Fruit fly (Drosophila melanogaster) whole organism, embryonic: ENCODE measurements around the gene CG14882.
A peak's percentile ranks its signal among the peaks of the same experiment; 100 is the strongest.

Experiments used
- CG1024 ChIP-seq: fragments of 200-800 bp; sonication (Bioruptor generic); IDR thresholded peaks from 2 replicates; pipeline ENCODE4 v1.3.6; 2022; ENCODE audit warnings: missing biosample characterization, missing genetic modification characterization
- CG10274 ChIP-seq: fragments of 200-800 bp; sonication (Bioruptor generic); optimal IDR thresholded peaks from 3 replicates; lab custom pipeline; 2017; ENCODE audit warnings: missing biosample characterization, mild to moderate bottlenecking, missing genetic modification characterization
- CG1233 ChIP-seq: fragments of 200-800 bp; sonication (Bioruptor generic); optimal IDR thresholded peaks from 4 replicates; lab custom pipeline; 2018; ENCODE audit warnings: missing biosample characterization, mild to moderate bottlenecking, missing genetic modification characterization
- CG12769 ChIP-seq: fragments of 200-800 bp; sonication (Bioruptor generic); optimal IDR thresholded peaks from 2 replicates; lab custom pipeline; 2019; ENCODE audit warnings: missing biosample characterization, mild to moderate bottlenecking, missing genetic modification characterization, moderate library complexity
- CG14441 ChIP-seq: fragments of 200-800 bp; sonication (Bioruptor generic); IDR thresholded peaks from 2 replicates; pipeline ENCODE4 v1.3.6; 2022; ENCODE audit warnings: missing biosample characterization, missing genetic modification characterization
- CG15514 ChIP-seq: fragments of 200-800 bp; sonication (Bioruptor generic); optimal IDR thresholded peaks from 3 replicates; lab custom pipeline; 2017; ENCODE audit warnings: missing biosample characterization, missing genetic modification characterization, mild to moderate bottlenecking, moderate library complexity, missing genetic modification reagents
- CG15696 ChIP-seq: fragments of 200-800 bp; sonication (Bioruptor generic); optimal IDR thresholded peaks from 2 replicates; lab custom pipeline; 2019; ENCODE audit warnings: missing biosample characterization, mild to moderate bottlenecking, missing genetic modification characterization, moderate library complexity
- CG16813 ChIP-seq: fragments of 200-800 bp; sonication (Bioruptor generic); IDR thresholded peaks from 3 replicates; pipeline ENCODE4 v1.3.6; 2022; ENCODE audit warnings: missing biosample characterization, missing genetic modification characterization; ENCODE audit not compliant: partially characterized antibody
- CG16863 ChIP-seq: fragments of 200-800 bp; sonication (Bioruptor generic); optimal IDR thresholded peaks from 3 replicates; lab custom pipeline; 2016; ENCODE audit warnings: missing biosample characterization, missing genetic modification characterization
- CG2678 ChIP-seq: fragments of 200-800 bp; sonication (Bioruptor generic); optimal IDR thresholded peaks from 3 replicates; lab custom pipeline; 2019; ENCODE audit warnings: missing biosample characterization, mild to moderate bottlenecking, missing genetic modification characterization, moderate library complexity
- CG30020 ChIP-seq: fragments of 200-800 bp; optimal IDR thresholded peaks from 2 replicates; lab custom pipeline; 2019; ENCODE audit warnings: missing biosample characterization, mild to moderate bottlenecking, missing genetic modification characterization, moderate library complexity
- CG33213 ChIP-seq: fragments of 200-800 bp; sonication (Bioruptor generic); optimal IDR thresholded peaks from 3 replicates; lab custom pipeline; 2016; ENCODE audit warnings: missing biosample characterization, missing genetic modification characterization
- CG5953 ChIP-seq: fragments of 200-800 bp; sonication (Bioruptor generic); IDR thresholded peaks from 2 replicates; pipeline ENCODE4 v1.3.6; 2022; ENCODE audit warnings: missing biosample characterization, missing genetic modification characterization
- CG6683 ChIP-seq: fragments of 200-800 bp; sonication (Bioruptor generic); optimal IDR thresholded peaks from 2 replicates; lab custom pipeline; 2017; ENCODE audit warnings: missing biosample characterization, mild to moderate bottlenecking, missing genetic modification characterization, missing genetic modification reagents
- CG7745 ChIP-seq: fragments of 200-800 bp; sonication (Bioruptor generic); optimal IDR thresholded peaks from 2 replicates; lab custom pipeline; 2018; ENCODE audit warnings: missing biosample characterization, mild to moderate bottlenecking, missing genetic modification characterization, moderate library complexity
- CG8944 ChIP-seq: fragments of 200-800 bp; sonication (Bioruptor generic); optimal IDR thresholded peaks from 3 replicates; lab custom pipeline; 2016; ENCODE audit warnings: missing biosample characterization, missing genetic modification characterization
- CG9437 ChIP-seq: fragments of 200-800 bp; sonication (Bioruptor generic); optimal IDR thresholded peaks from 2 replicates; lab custom pipeline; 2018; ENCODE audit warnings: missing biosample characterization, mild to moderate bottlenecking, missing genetic modification characterization
- CG9609 ChIP-seq: fragments of 200-800 bp; sonication (Bioruptor generic); optimal IDR thresholded peaks from 3 replicates; lab custom pipeline; 2016; ENCODE audit warnings: missing biosample characterization, missing genetic modification characterization
- CTCF ChIP-seq: fragments of 200-800 bp; sonication (Bioruptor generic); optimal IDR thresholded peaks from 2 replicates; lab custom pipeline; 2017; ENCODE audit warnings: missing biosample characterization, mild to moderate bottlenecking, missing genetic modification characterization, moderate library complexity
- Camta ChIP-seq: fragments of 200-800 bp; sonication (Bioruptor generic); optimal IDR thresholded peaks from 2 replicates; lab custom pipeline; 2016; ENCODE audit warnings: missing biosample characterization, missing genetic modification characterization
- CkIIα-i1 ChIP-seq: fragments of 200-800 bp; sonication (Bioruptor generic); IDR thresholded peaks from 2 replicates; pipeline ENCODE4 v1.3.6; 2022; ENCODE audit warnings: missing biosample characterization, missing genetic modification characterization
- Dad ChIP-seq: fragments of 200-800 bp; sonication (Bioruptor generic); optimal IDR thresholded peaks from 3 replicates; lab custom pipeline; 2016; ENCODE audit warnings: missing biosample characterization, missing genetic modification characterization
- Fer1 ChIP-seq: fragments of 200-800 bp; sonication (Bioruptor generic); optimal IDR thresholded peaks from 2 replicates; lab custom pipeline; 2017; ENCODE audit warnings: missing biosample characterization, mild to moderate bottlenecking, missing genetic modification characterization
- HLH4C ChIP-seq: fragments of 200-800 bp; sonication (Bioruptor generic); IDR thresholded peaks from 3 replicates; pipeline ENCODE4 v1.3.6; 2022; ENCODE audit warnings: missing biosample characterization, missing genetic modification characterization; ENCODE audit not compliant: partially characterized antibody
- Mad ChIP-seq: fragments of 200-800 bp; sonication (Bioruptor generic); optimal IDR thresholded peaks from 2 replicates; lab custom pipeline; 2016; ENCODE audit warnings: missing biosample characterization, missing genetic modification characterization
- NFAT ChIP-seq: fragments of 200-800 bp; sonication (Bioruptor generic); IDR thresholded peaks from 2 replicates; pipeline ENCODE4 v1.3.6; 2022; ENCODE audit warnings: missing biosample characterization, missing genetic modification characterization
- Opbp ChIP-seq: fragments of 200-800 bp; sonication (Bioruptor generic); IDR thresholded peaks from 3 replicates; pipeline ENCODE4 v1.3.6; 2022; ENCODE audit warnings: missing biosample characterization, missing genetic modification characterization; ENCODE audit not compliant: partially characterized antibody
- Optix ChIP-seq: fragments of 200-800 bp; sonication (Bioruptor generic); IDR thresholded peaks from 3 replicates; pipeline ENCODE4 v1.3.6; 2022; ENCODE audit warnings: missing biosample characterization, missing genetic modification characterization
- Ssrp ChIP-seq: fragments of 200-800 bp; sonication (Bioruptor generic); optimal IDR thresholded peaks from 2 replicates; lab custom pipeline; 2018; ENCODE audit warnings: missing biosample characterization, mild to moderate bottlenecking, missing genetic modification characterization, moderate library complexity
- Stat92E ChIP-seq, 3 experiments: fragments of >200 bp in 2 of 3; fragments of 200-800 bp in 1 of 3; sonication (Bioruptor generic) in 1 of 3; optimal IDR thresholded peaks; 2 replicates each; lab custom pipeline; 2017 to 2019; ENCODE audit warnings: missing biosample characterization in 3 of 3, missing genetic modification characterization in 3 of 3, mild to moderate bottlenecking in 1 of 3, moderate library complexity in 1 of 3
- bcd ChIP-seq: fragments of 200-800 bp; sonication (Bioruptor generic); optimal IDR thresholded peaks from 2 replicates; lab custom pipeline; 2017; ENCODE audit warnings: missing biosample characterization, mild to moderate bottlenecking, missing genetic modification characterization
- br ChIP-seq: fragments of >200 bp; optimal IDR thresholded peaks from 2 replicates; lab custom pipeline; 2017
- dati ChIP-seq: fragments of 200-800 bp; sonication (Bioruptor generic); IDR thresholded peaks from 2 replicates; pipeline ENCODE4 v1.3.6; 2022; ENCODE audit warnings: missing biosample characterization, missing genetic modification characterization
- dysf ChIP-seq: fragments of 200-800 bp; sonication (Bioruptor generic); IDR thresholded peaks from 3 replicates; pipeline ENCODE4 v1.3.6; 2022; ENCODE audit warnings: missing biosample characterization, missing genetic modification characterization
- gce ChIP-seq: fragments of 200-800 bp; sonication (Bioruptor generic); IDR thresholded peaks from 3 replicates; pipeline ENCODE4 v1.3.6; 2022; ENCODE audit warnings: missing biosample characterization, missing genetic modification characterization
- gcm ChIP-seq: fragments of 200-800 bp; sonication (Bioruptor generic); optimal IDR thresholded peaks from 2 replicates; lab custom pipeline; 2019; ENCODE audit warnings: missing biosample characterization, mild to moderate bottlenecking, missing genetic modification characterization, moderate library complexity
- gro ChIP-seq: fragments of 200-800 bp; sonication (Bioruptor generic); optimal IDR thresholded peaks from 2 replicates; lab custom pipeline; 2016; ENCODE audit warnings: missing biosample characterization, missing genetic modification characterization
- lov ChIP-seq, 2 experiments: fragments of 200-800 bp in 1 of 2; fragments of >200 bp in 1 of 2; sonication (Bioruptor generic) in 1 of 2; IDR thresholded peaks in 1 of 2; optimal IDR thresholded peaks in 1 of 2; 2 replicates in 1 of 2; 3 replicates in 1 of 2; pipeline versions ENCODE4 v1.3.6 to Lab custom; 2017 to 2022; ENCODE audit warnings: missing biosample characterization in 1 of 2, missing genetic modification characterization in 1 of 2
- mirr ChIP-seq: fragments of 200-800 bp; sonication (Bioruptor generic); optimal IDR thresholded peaks from 3 replicates; lab custom pipeline; 2018; ENCODE audit warnings: missing biosample characterization, mild to moderate bottlenecking, missing genetic modification characterization
- otp ChIP-seq: fragments of 200-800 bp; sonication (Bioruptor generic); IDR thresholded peaks from 3 replicates; pipeline ENCODE4, ENCODE4 v1.3.6; 2022; ENCODE audit warnings: missing biosample characterization, missing genetic modification characterization
- pnt ChIP-seq: fragments of 200-800 bp; sonication (Bioruptor generic); optimal IDR thresholded peaks from 3 replicates; lab custom pipeline; 2016; ENCODE audit warnings: missing biosample characterization, missing genetic modification characterization
- sd ChIP-seq: fragments of 200-800 bp; sonication (Bioruptor generic); optimal IDR thresholded peaks from 3 replicates; lab custom pipeline; 2018; ENCODE audit warnings: missing biosample characterization, mild to moderate bottlenecking, missing genetic modification characterization, moderate library complexity
- sisA ChIP-seq: fragments of 200-800 bp; sonication (Bioruptor generic); IDR thresholded peaks from 2 replicates; pipeline ENCODE4 v1.3.6; 2022; ENCODE audit warnings: missing biosample characterization, missing genetic modification characterization
- slou ChIP-seq: fragments of 200-800 bp; sonication (Bioruptor generic); optimal IDR thresholded peaks from 3 replicates; lab custom pipeline; 2016; ENCODE audit warnings: missing biosample characterization, missing genetic modification characterization
- tio ChIP-seq: fragments of 200-800 bp; sonication (Bioruptor generic); optimal IDR thresholded peaks from 2 replicates; lab custom pipeline; 2017; ENCODE audit warnings: missing biosample characterization, missing genetic modification characterization, inconsistent platforms
- zf30C ChIP-seq: fragments of 200-800 bp; sonication (Bioruptor generic); optimal IDR thresholded peaks from 3 replicates; lab custom pipeline; 2018; ENCODE audit warnings: missing biosample characterization, mild to moderate bottlenecking, missing genetic modification characterization

Gene CG14882

DNA sequence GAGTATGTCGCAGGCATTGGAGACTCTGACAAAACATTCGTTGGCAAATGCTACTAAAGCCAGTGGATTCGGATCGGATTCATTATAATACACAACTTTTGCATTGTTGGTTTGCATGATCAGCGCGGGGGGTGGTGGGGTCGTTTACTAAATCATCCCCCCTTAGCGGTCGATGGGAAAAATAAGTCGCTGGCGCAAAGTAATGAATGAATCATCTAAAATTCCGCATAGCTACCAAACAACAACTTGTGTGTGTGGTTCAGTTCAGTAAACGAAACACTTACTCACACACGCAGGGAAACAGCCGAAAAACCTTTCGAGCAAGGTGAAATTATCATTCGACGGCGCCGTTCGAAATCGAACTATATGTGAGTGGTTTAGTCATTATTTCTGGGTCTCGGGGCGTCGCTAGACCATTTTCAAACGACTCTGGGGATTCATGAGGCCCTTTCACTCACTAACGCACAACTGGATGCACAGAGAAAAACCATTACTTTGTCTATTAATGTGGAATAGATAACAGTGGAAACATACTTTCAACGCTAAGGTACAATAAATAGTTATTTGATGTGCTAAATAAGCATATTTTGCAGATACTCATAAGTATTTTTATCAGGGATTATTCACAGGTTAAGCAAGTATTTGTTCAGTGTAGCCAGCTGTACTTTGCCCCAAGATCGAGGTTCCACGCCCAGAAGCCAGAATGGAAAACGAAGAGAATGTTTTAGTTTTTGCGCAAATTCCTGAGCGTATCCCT lies 5.5 kb downstream of the CG14882 start (continued):
- TF ChIP-seq CG8944 (GFP tag; lab: Kevin White, UChicago) (no peak), mirr (GFP tag; lab: Kevin White, UChicago) (peak; percentile 20), dysf (GFP tag; lab: Robert Waterston, UW) (peak; percentile 76)
- TF ChIP-seq, all 482 proteins: peak for 319

DNA sequence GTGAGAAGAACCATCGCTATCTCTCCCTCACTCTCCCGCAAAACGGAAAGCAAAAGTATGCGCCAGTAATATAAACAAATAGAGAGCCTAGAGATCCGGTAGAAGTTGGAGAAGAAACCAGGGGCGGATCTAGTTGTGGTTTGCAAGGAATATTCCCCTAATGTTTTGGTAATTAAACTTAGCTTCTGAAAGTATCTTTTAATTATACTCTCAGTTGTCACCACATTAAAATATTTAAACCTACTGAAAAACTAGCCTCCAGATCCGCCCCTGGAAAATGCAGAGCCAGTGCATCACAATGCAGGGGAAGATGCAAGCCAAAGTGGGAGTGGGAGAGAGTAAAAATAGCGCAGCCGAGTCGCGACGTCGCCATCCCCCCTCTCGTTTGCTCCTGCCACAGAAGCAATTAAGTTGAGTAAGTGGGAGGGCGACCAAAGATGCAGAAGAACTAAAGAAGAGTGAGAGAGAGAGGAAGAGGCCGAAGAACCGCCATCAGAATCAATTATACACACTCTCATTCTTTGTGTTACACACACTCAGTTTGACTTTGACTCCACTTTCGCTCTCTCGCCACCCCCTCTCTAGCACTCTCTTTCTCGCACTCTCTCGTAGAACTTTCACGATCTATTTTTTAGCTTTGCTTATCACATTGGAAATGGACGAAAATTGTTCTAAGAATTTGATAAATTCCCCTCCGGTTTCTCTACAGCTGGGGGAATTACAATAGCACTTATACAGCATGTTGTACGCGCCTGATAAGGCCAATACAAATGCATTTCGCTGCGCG lies 6.4 kb downstream of the CG14882 start:
- TF ChIP-seq Stat92E (GFP tag; optimal IDR thresholded peaks at IDR 0.05; lab: Kevin White, UChicago) = peak in 1 of 3 experiments; percentile 70
- peak; percentile 95 for TF ChIP-seq dati (GFP tag; lab: Robert Waterston, UW)
- peak; percentile 76 for TF ChIP-seq CG30020 (tag; lab: Kevin White, UChicago)
- TF ChIP-seq Camta (GFP tag; lab: Kevin White, UChicago) = peak; percentile 88
- TF ChIP-seq CG5953 (GFP tag; lab: Robert Waterston, UW) = peak; percentile 92
- TF ChIP-seq CG9437 = peak; percentile 82
- TF ChIP-seq CG15514 (GFP tag; lab: Kevin White, UChicago) = peak; percentile 15
- peak; percentile 93 for TF ChIP-seq CG9609 (GFP tag; lab: Kevin White, UChicago)
- TF ChIP-seq zf30C = no peak
- peak; percentile 91 for TF ChIP-seq CG14441 (GFP tag; lab: Robert Waterston, UW)
- peak; percentile 94 for TF ChIP-seq CG1024
- peak; percentile 74 for TF ChIP-seq gro
- no peak for TF ChIP-seq br
- TF ChIP-seq Dad (GFP tag; lab: Kevin White, UChicago) = peak; percentile 92
- TF ChIP-seq CG1233 = peak; percentile 90
- TF ChIP-seq tio (GFP tag; lab: Kevin White, UChicago) = no peak
- TF ChIP-seq lov (optimal IDR thresholded peaks at IDR 0.05; lab: Kevin White, UChicago) = no peak
- peak; percentile 95 for TF ChIP-seq lov (GFP tag; IDR thresholded peaks at IDR 0.05; lab: Robert Waterston, UW)
- TF ChIP-seq CG16813 (GFP tag; lab: Robert Waterston, UW) = peak; percentile 82
- peak; percentile 98 for TF ChIP-seq sisA (GFP tag; lab: Robert Waterston, UW)
- TF ChIP-seq pnt = peak; percentile 96
- peak; percentile 97 for TF ChIP-seq Ssrp (tag; lab: Kevin White, UChicago)
- TF ChIP-seq otp (GFP tag; lab: Robert Waterston, UW) = peak; percentile 97
- peak; percentile 96 for TF ChIP-seq gce (GFP tag; lab: Robert Waterston, UW)
- TF ChIP-seq CkIIα-i1 = peak; percentile 53; the same call in 1 of the 2 replicates
- peak; percentile 97 for TF ChIP-seq CG15696 (tag; lab: Kevin White, UChicago)
- TF ChIP-seq CG16863 (GFP tag; lab: Kevin White, UChicago) = peak; percentile 95
- peak; percentile 78 for TF ChIP-seq CG12769 (tag; lab: Kevin White, UChicago)
- TF ChIP-seq CG6683 (GFP tag; lab: Kevin White, UChicago) = peak; percentile 49
- TF ChIP-seq slou (GFP tag; lab: Kevin White, UChicago) = peak; percentile 43
- peak; percentile 85 for TF ChIP-seq gcm (GFP tag; lab: Kevin White, UChicago)
- TF ChIP-seq NFAT (GFP tag; lab: Robert Waterston, UW) = peak; percentile 75
- TF ChIP-seq bcd (GFP tag; lab: Kevin White, UChicago) = peak; percentile 85
- peak; percentile 67 for TF ChIP-seq HLH4C (GFP tag; lab: Robert Waterston, UW)
- peak; percentile 92 for TF ChIP-seq Opbp (GFP tag; lab: Robert Waterston, UW)
- TF ChIP-seq CTCF = peak; percentile 48
- peak; percentile 83 for TF ChIP-seq CG10274 (GFP tag; lab: Kevin White, UChicago)
- TF ChIP-seq CG7745 = peak; percentile 75
- peak; percentile 92 for TF ChIP-seq CG33213 (GFP tag; lab: Kevin White, UChicago)
- peak; percentile 96 for TF ChIP-seq CG2678
- peak; percentile 62 for TF ChIP-seq sd (tag; lab: Kevin White, UChicago)
- peak; percentile 94 for TF ChIP-seq Optix (GFP tag; lab: Robert Waterston, UW)
- peak; percentile 91 for TF ChIP-seq Mad
- peak; percentile 45 for TF ChIP-seq Fer1 (GFP tag; lab: Kevin White, UChicago)
